Worm (Caenorhabditis elegans): ENCODE data around the gene Y97E10AR.2.

- TF ChIP-seq nhr-6 (tag; optimal IDR thresholded peaks at IDR 0.05) (no peak), ctbp-1 (GFP tag; IDR thresholded peaks at IDR 0.05) (no peak), ceh-82 (tag; optimal IDR thresholded peaks at IDR 0.05) (no peak), pqm-1 (tag; optimal IDR thresholded peaks at IDR 0.05) (no peak), ces-1 (GFP tag; optimal IDR thresholded peaks at IDR 0.05) (no peak)
Measured at ce11 chrV:7985860-7986259, 10.1 kb upstream of the Y97E10AR.2 start, which contains the start of gene Y97E10AL.1.

All from whole organism, L4 larva.